Worm (Caenorhabditis elegans) whole organism, mixed stage, embryonic: ENCODE results near the gene Y51H7C.3.

ENCODE experiments used
- M03D4.4 ChIP-seq: sonication (generic microtip); optimal IDR thresholded peaks from 2 replicates; lab custom pipeline; 2017; ENCODE audit warnings: mild to moderate bottlenecking, missing genetic modification characterization, missing compliant biosample characterization
- bed-3 ChIP-seq: fragments of 200-800 bp; sonication (Bioruptor generic); optimal IDR thresholded peaks from 3 replicates; lab custom pipeline; 2018; ENCODE audit warnings: mild to moderate bottlenecking, missing genetic modification characterization, moderate library complexity, missing compliant biosample characterization
- blmp-1 ChIP-seq: fragments of 150-350 bp; optimal IDR thresholded peaks from 2 replicates; lab custom pipeline; 2014; ENCODE audit warnings: missing biosample characterization, missing genetic modification characterization
- ceh-39 ChIP-seq: fragments of 150-350 bp; optimal IDR thresholded peaks from 2 replicates; lab custom pipeline; 2014; ENCODE audit warnings: missing biosample characterization, missing genetic modification characterization
- ceh-43 ChIP-seq: fragments of 200-800 bp; sonication (Bioruptor generic); optimal IDR thresholded peaks from 2 replicates; lab custom pipeline; 2018; ENCODE audit warnings: mild to moderate bottlenecking, missing genetic modification characterization, moderate library complexity, missing compliant biosample characterization
- ces-1 ChIP-seq: fragments of 150-350 bp; optimal IDR thresholded peaks from 2 replicates; lab custom pipeline; 2014; ENCODE audit warnings: missing biosample characterization, missing genetic modification reagents, missing genetic modification characterization
- cnd-1 ChIP-seq: fragments of 200-800 bp; sonication (Bioruptor generic); optimal IDR thresholded peaks from 2 replicates; lab custom pipeline; 2018; ENCODE audit warnings: mild to moderate bottlenecking, missing genetic modification characterization, missing compliant biosample characterization
- drap-1 ChIP-seq: fragments of 200-800 bp; sonication (Bioruptor generic); optimal IDR thresholded peaks from 3 replicates; lab custom pipeline; 2018; ENCODE audit warnings: mild to moderate bottlenecking, missing genetic modification characterization, missing compliant biosample characterization
- elt-3 ChIP-seq: fragments of 150-350 bp; optimal IDR thresholded peaks from 2 replicates; lab custom pipeline; 2014; ENCODE audit warnings: missing biosample characterization, missing genetic modification characterization
- ham-2 ChIP-seq: fragments of 200-800 bp; sonication (Bioruptor generic); optimal IDR thresholded peaks from 2 replicates; lab custom pipeline; 2018; ENCODE audit warnings: mild to moderate bottlenecking, missing genetic modification characterization, missing compliant biosample characterization
- hlh-1 ChIP-seq: fragments of 150-350 bp; optimal IDR thresholded peaks from 2 replicates; lab custom pipeline; 2014; ENCODE audit warnings: missing biosample characterization, missing genetic modification reagents, missing genetic modification characterization
- lin-13 ChIP-seq: fragments of 150-350 bp; optimal IDR thresholded peaks from 2 replicates; lab custom pipeline; 2014; ENCODE audit warnings: missing biosample characterization, missing genetic modification characterization
- lin-32 ChIP-seq: fragments of 200-800 bp; sonication (Bioruptor generic); optimal IDR thresholded peaks from 2 replicates; lab custom pipeline; 2018; ENCODE audit warnings: mild to moderate bottlenecking, missing genetic modification characterization, missing compliant biosample characterization
- lsy-2 ChIP-seq: fragments of 150-350 bp; optimal IDR thresholded peaks from 2 replicates; lab custom pipeline; 2014; ENCODE audit warnings: missing biosample characterization, missing genetic modification characterization
- mls-2 ChIP-seq: sonication (generic microtip); optimal IDR thresholded peaks from 2 replicates; lab custom pipeline; 2016; ENCODE audit warnings: mild to moderate bottlenecking, missing genetic modification characterization, moderate library complexity, missing compliant biosample characterization
- nhr-2 ChIP-seq: fragments of 150-350 bp; optimal IDR thresholded peaks from 2 replicates; lab custom pipeline; 2014; ENCODE audit warnings: missing biosample characterization, missing genetic modification characterization
- nhr-237 ChIP-seq: fragments of 150-350 bp; optimal IDR thresholded peaks from 2 replicates; lab custom pipeline; 2014; ENCODE audit warnings: missing biosample characterization, missing genetic modification characterization
- nhr-28 ChIP-seq: fragments of 150-350 bp; optimal IDR thresholded peaks from 2 replicates; lab custom pipeline; 2014; ENCODE audit warnings: missing biosample characterization, missing genetic modification characterization
- nhr-76 ChIP-seq: sonication (generic microtip); optimal IDR thresholded peaks from 2 replicates; lab custom pipeline; 2017; ENCODE audit warnings: missing biosample characterization, missing genetic modification characterization
- pha-4 ChIP-seq: fragments of 150-350 bp; optimal IDR thresholded peaks from 2 replicates; lab custom pipeline; 2018; ENCODE audit warnings: missing biosample characterization, missing genetic modification reagents, missing genetic modification characterization
- sem-2 ChIP-seq: fragments of 200-800 bp; sonication (Bioruptor generic); optimal IDR thresholded peaks from 2 replicates; lab custom pipeline; 2018; ENCODE audit warnings: mild to moderate bottlenecking, missing genetic modification characterization, missing compliant biosample characterization
- snpc-4 ChIP-seq: fragments of 150-350 bp; optimal IDR thresholded peaks from 2 replicates; lab custom pipeline; 2014; ENCODE audit warnings: missing biosample characterization, missing genetic modification characterization
- sptf-1 ChIP-seq: sonication (generic microtip); optimal IDR thresholded peaks from 2 replicates; lab custom pipeline; 2017; ENCODE audit warnings: mild to moderate bottlenecking, missing genetic modification characterization, moderate library complexity, missing compliant biosample characterization
- tbx-8 ChIP-seq: fragments of 200-800 bp; sonication (Bioruptor generic); optimal IDR thresholded peaks from 2 replicates; lab custom pipeline; 2018; ENCODE audit warnings: mild to moderate bottlenecking, missing genetic modification characterization, moderate library complexity, missing compliant biosample characterization
- unc-120 ChIP-seq: sonication (generic microtip); optimal IDR thresholded peaks from 2 replicates; lab custom pipeline; 2017; ENCODE audit warnings: missing genetic modification characterization, missing compliant biosample characterization; ENCODE audit not compliant: poor library complexity, severe bottlenecking
- unc-39 ChIP-seq: fragments of 150-350 bp; optimal IDR thresholded peaks from 2 replicates; lab custom pipeline; 2014; ENCODE audit warnings: missing biosample characterization, missing genetic modification characterization
- unc-62 ChIP-seq: fragments of 150-350 bp; optimal IDR thresholded peaks from 2 replicates; lab custom pipeline; 2014; ENCODE audit warnings: missing biosample characterization, missing genetic modification reagents, missing genetic modification characterization
- ztf-11 ChIP-seq: fragments of 150-350 bp; optimal IDR thresholded peaks from 2 replicates; lab custom pipeline; 2014; ENCODE audit warnings: missing biosample characterization, missing genetic modification characterization

The Y51H7C.3 gene

DNA sequence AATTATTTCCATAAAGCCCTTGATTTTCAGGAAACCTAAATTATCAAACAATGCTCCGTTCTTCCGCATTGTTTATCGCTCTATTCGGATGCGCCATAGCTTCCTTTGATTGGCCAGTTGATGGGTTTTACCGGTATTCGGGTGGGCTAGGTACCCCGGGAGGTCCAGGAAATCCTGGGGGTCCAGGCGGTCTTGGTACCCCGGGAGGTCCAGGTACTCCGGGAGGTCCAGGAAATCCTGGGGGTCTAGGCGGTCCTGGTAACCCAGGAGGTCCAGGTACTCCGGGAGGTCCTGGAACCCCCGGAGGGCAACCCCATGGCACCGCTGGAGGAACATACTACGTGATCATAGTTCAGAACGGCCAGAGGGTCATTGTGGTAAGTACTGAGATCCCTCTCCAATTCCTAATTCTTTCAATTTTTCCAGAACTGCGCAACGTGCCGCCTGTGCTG, 32.3 kb downstream of the Y51H7C.3 start, which contains the start of gene H17B01.2:
TSS of gene H17B01.2 (plus strand) at position 51 of the 452 bp plus-strand sequence.
- no peak for TF ChIP-seq pha-4 (tag; lab: Kevin White, UChicago)
- TF ChIP-seq sptf-1: no peak
- no peak for TF ChIP-seq lin-32 (GFP tag; lab: Kevin White, UChicago)
- TF ChIP-seq mls-2 (tag; lab: Kevin White, UChicago): no peak
- TF ChIP-seq blmp-1 (tag; lab: Kevin White, UChicago): no peak
- no peak for TF ChIP-seq drap-1
- TF ChIP-seq unc-62 (GFP tag; lab: Kevin White, UChicago): no peak
- no peak for TF ChIP-seq lsy-2 (tag; lab: Kevin White, UChicago)

- TF ChIP-seq sptf-1: no peak
- TF ChIP-seq blmp-1 (tag; lab: Kevin White, UChicago): no peak
- no peak for TF ChIP-seq lin-32 (GFP tag; lab: Kevin White, UChicago)
- no peak for TF ChIP-seq unc-120
- no peak for TF ChIP-seq nhr-28
- no peak for TF ChIP-seq lin-13 (tag; lab: Kevin White, UChicago)
- no peak for TF ChIP-seq hlh-1 (tag; lab: Kevin White, UChicago)
- no peak for TF ChIP-seq pha-4 (tag; lab: Kevin White, UChicago)
- no peak for TF ChIP-seq drap-1
- TF ChIP-seq ham-2 (GFP tag; lab: Kevin White, UChicago): no peak
- no peak for TF ChIP-seq lsy-2 (tag; lab: Kevin White, UChicago)
- no peak for TF ChIP-seq mls-2 (tag; lab: Kevin White, UChicago)
- no peak for TF ChIP-seq nhr-2
- no peak for TF ChIP-seq snpc-4 (tag; lab: Kevin White, UChicago)
- no peak for TF ChIP-seq nhr-76 (tag; lab: Kevin White, UChicago)
- no peak for TF ChIP-seq M03D4.4 (tag; lab: Kevin White, UChicago)
- no peak for TF ChIP-seq cnd-1 (tag; lab: Kevin White, UChicago)
Measured at ce11 chrII:1473481-1473880, 35.2 kb downstream of the Y51H7C.3 start, which contains the start of gene H17B01.5. Gene H17B01.5, minus strand, starts transcription at chrII:1473581.

DNA sequence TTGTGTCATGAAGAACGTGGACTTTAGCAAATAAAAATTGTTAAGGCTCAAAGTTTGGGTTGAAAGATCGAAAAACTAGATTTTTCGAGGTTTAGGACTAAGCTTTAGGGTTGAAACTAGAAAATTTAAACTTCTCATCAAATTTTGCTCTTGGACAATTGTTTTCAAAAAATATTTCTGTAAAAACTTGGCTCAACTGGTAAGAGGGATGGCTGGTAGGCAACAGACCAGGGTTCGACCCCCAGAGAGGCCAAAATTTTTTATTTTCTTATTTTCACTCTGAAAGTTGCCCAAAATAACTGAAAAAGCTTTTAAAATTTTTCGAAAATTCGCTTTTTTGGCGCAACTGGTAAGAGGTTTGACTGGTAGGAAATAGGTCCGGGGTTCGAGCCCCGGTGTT, 36.5 kb downstream of the Y51H7C.3 start:
- TF ChIP-seq cnd-1 (tag; lab: Kevin White, UChicago) (no peak), nhr-2 (no peak), tbx-8 (no peak), lin-32 (GFP tag; lab: Kevin White, UChicago) (no peak), unc-62 (GFP tag; lab: Kevin White, UChicago) (no peak), ceh-43 (GFP tag; lab: Kevin White, UChicago) (no peak), ceh-39 (no peak), sptf-1 (no peak), mls-2 (tag; lab: Kevin White, UChicago) (no peak), M03D4.4 (tag; lab: Kevin White, UChicago) (no peak), drap-1 (no peak), nhr-28 (no peak), pha-4 (tag; lab: Kevin White, UChicago) (no peak), hlh-1 (tag; lab: Kevin White, UChicago) (no peak), ces-1 (GFP tag; lab: Kevin White, UChicago) (no peak), unc-120 (no peak), sem-2 (GFP tag; lab: Kevin White, UChicago) (no peak)

- TF ChIP-seq ces-1 (GFP tag; lab: Kevin White, UChicago) (no peak), drap-1 (no peak), nhr-237 (no peak), mls-2 (tag; lab: Kevin White, UChicago) (no peak), elt-3 (no peak), ceh-43 (GFP tag; lab: Kevin White, UChicago) (no peak), snpc-4 (tag; lab: Kevin White, UChicago) (no peak), ham-2 (GFP tag; lab: Kevin White, UChicago) (no peak), M03D4.4 (tag; lab: Kevin White, UChicago) (no peak)
- TF ChIP-seq, all 35 proteins: peak for 0
Measured at ce11 chrII:1475328-1475727, 37.0 kb downstream of the Y51H7C.3 start.

ce11 chrII:1476016-1476415, 37.7 kb downstream of the Y51H7C.3 start:
- no peak for TF ChIP-seq bed-3 (GFP tag; lab: Kevin White, UChicago)
- TF ChIP-seq nhr-28: no peak
- no peak for TF ChIP-seq nhr-237
- no peak for TF ChIP-seq mls-2 (tag; lab: Kevin White, UChicago)
- no peak for TF ChIP-seq tbx-8
- no peak for TF ChIP-seq nhr-76 (tag; lab: Kevin White, UChicago)
- TF ChIP-seq unc-62 (GFP tag; lab: Kevin White, UChicago): no peak
- TF ChIP-seq ztf-11 (tag; lab: Kevin White, UChicago): no peak
- TF ChIP-seq unc-39 (tag; lab: Kevin White, UChicago): no peak
- TF ChIP-seq ham-2 (GFP tag; lab: Kevin White, UChicago): no peak
- no peak for TF ChIP-seq elt-3
- TF ChIP-seq ces-1 (GFP tag; lab: Kevin White, UChicago): no peak
